Fruit fly (Drosophila melanogaster): ENCODE results near the gene CG1677.

Gene CG1677

dm6 chrX:7336121-7336961 is 69.3 kb downstream of the CG1677 start (continued):
- TF ChIP-seq CG13424 (tag; optimal IDR thresholded peaks at IDR 0.05) = peak; percentile 92
- no peak for TF ChIP-seq CG10431 (GFP tag; optimal IDR thresholded peaks at IDR 0.05)
- peak; percentile 70 for TF ChIP-seq CG10274 (GFP tag; optimal IDR thresholded peaks at IDR 0.05)
- peak; percentile 81 for TF ChIP-seq Nf-YA (GFP tag; IDR thresholded peaks at IDR 0.05)
- peak; percentile 84 for TF ChIP-seq CG12299 (tag; optimal IDR thresholded peaks at IDR 0.05)
- TF ChIP-seq CG18476 (GFP tag; optimal IDR thresholded peaks at IDR 0.05) = peak; percentile 89
- TF ChIP-seq Hr3 (GFP tag; optimal IDR thresholded peaks at IDR 0.05) = peak; percentile 91
- TF ChIP-seq Bgb (GFP tag; IDR thresholded peaks at IDR 0.05; ENCODE audit: partially characterized antibody) = no peak
- peak; percentile 84 for TF ChIP-seq ase (GFP tag; IDR thresholded peaks at IDR 0.05)
- TF ChIP-seq ato (GFP tag; IDR thresholded peaks at IDR 0.05; ENCODE audit: partially characterized antibody) = no peak
- TF ChIP-seq pb (GFP tag; optimal IDR thresholded peaks at IDR 0.05) = peak; percentile 78
- TF ChIP-seq CG14441 (GFP tag; IDR thresholded peaks at IDR 0.05) = peak; percentile 82
- TF ChIP-seq knrl (GFP tag; IDR thresholded peaks at IDR 0.05; ENCODE audit: partially characterized antibody) = no peak
- peak; percentile 29 for TF ChIP-seq slou (GFP tag; optimal IDR thresholded peaks at IDR 0.05)
- TF ChIP-seq Hr51 (GFP tag; optimal IDR thresholded peaks at IDR 0.05) = peak; percentile 69 to 95
- peak; percentile 79; the same call in 3 of the 4 replicates for TF ChIP-seq chinmo (GFP tag; IDR thresholded peaks at IDR 0.05; ENCODE audit: partially characterized antibody)
- peak; percentile 16 for TF ChIP-seq abd-A (tag; optimal IDR thresholded peaks at IDR 0.05)
- TF ChIP-seq CG4707 (GFP tag; optimal IDR thresholded peaks at IDR 0.05) = peak; percentile 88
- peak; percentile 47; the same call in 1 of the 3 replicates for TF ChIP-seq sr (GFP tag; IDR thresholded peaks at IDR 0.05)
- peak; percentile 80 for TF ChIP-seq Hmr (GFP tag; optimal IDR thresholded peaks at IDR 0.05)
- peak; percentile 83 for TF ChIP-seq bab2 (GFP tag; optimal IDR thresholded peaks at IDR 0.05)
- peak; percentile 91 for TF ChIP-seq CG17328 (GFP tag; IDR thresholded peaks at IDR 0.05)
- TF ChIP-seq Kr (GFP tag; optimal IDR thresholded peaks at IDR 0.05) = no peak
- peak; percentile 93 for TF ChIP-seq Chrac-16 (GFP tag; optimal IDR thresholded peaks at IDR 0.05)
- peak; percentile 93 for TF ChIP-seq CG16863 (GFP tag; optimal IDR thresholded peaks at IDR 0.05)
- peak; percentile 74 for TF ChIP-seq CG8290 (GFP tag; optimal IDR thresholded peaks at IDR 0.05)
- TF ChIP-seq CG8290 (tag; optimal IDR thresholded peaks at IDR 0.05) = peak; percentile 63 to 93
- peak; percentile 91 for TF ChIP-seq lmd (GFP tag; IDR thresholded peaks at IDR 0.05)
- no peak for TF ChIP-seq usp (GFP tag; optimal IDR thresholded peaks at IDR 0.05)
- peak; percentile 85 for TF ChIP-seq HLH3B (GFP tag; IDR thresholded peaks at IDR 0.05)
- no peak for TF ChIP-seq pita (GFP tag; optimal IDR thresholded peaks at IDR 0.05)
- TF ChIP-seq az2 (GFP tag; optimal IDR thresholded peaks at IDR 0.05) = peak; percentile 91
- TF ChIP-seq pho (GFP tag; optimal IDR thresholded peaks at IDR 0.05) = peak; percentile 79
- peak; percentile 68 for TF ChIP-seq Gsc (GFP tag; IDR thresholded peaks at IDR 0.05)
- peak; percentile 81 for TF ChIP-seq kay (GFP tag; optimal IDR thresholded peaks at IDR 0.05)
- TF ChIP-seq Nf-YB (GFP tag; optimal IDR thresholded peaks at IDR 0.05) = peak; percentile 79
- peak; percentile 41; the same call in 1 of the 2 replicates for TF ChIP-seq dimm (GFP tag; IDR thresholded peaks at IDR 0.05)
- TF ChIP-seq CG3065 (GFP tag; optimal IDR thresholded peaks at IDR 0.05) = peak; percentile 83
- TF ChIP-seq CG34224 (GFP tag; IDR thresholded peaks at IDR 0.05; ENCODE audit: partially characterized antibody) = no peak
- TF ChIP-seq Ssrp (tag; optimal IDR thresholded peaks at IDR 0.05) = peak; percentile 93
- TF ChIP-seq Rfx (GFP tag; IDR thresholded peaks at IDR 0.05) = peak; percentile 73
- peak; percentile 94 for TF ChIP-seq NC2β (GFP tag; optimal IDR thresholded peaks at IDR 0.05)
- TF ChIP-seq gsb-n (tag; optimal IDR thresholded peaks at IDR 0.05) = peak; percentile 93
- no peak for TF ChIP-seq bbx (GFP tag; IDR thresholded peaks at IDR 0.05; ENCODE audit: partially characterized antibody)
- peak; percentile 92 for TF ChIP-seq CG12769 (tag; optimal IDR thresholded peaks at IDR 0.05)
- peak; percentile 88 for TF ChIP-seq ems (GFP tag; optimal IDR thresholded peaks at IDR 0.05)
- peak; percentile 54; the same call in 1 of the 3 replicates for TF ChIP-seq CG6175 (GFP tag; IDR thresholded peaks at IDR 0.05)
- peak; percentile 43; the same call in 1 of the 2 replicates for TF ChIP-seq CkIIα-i1 (GFP tag; IDR thresholded peaks at IDR 0.05)
- peak; percentile 90 for TF ChIP-seq CG1602 (GFP tag; optimal IDR thresholded peaks at IDR 0.05)

Measured in whole organism, embryonic.